Worm (Caenorhabditis elegans): Measurements from ENCODE around the gene C15C7.4.

DNA sequence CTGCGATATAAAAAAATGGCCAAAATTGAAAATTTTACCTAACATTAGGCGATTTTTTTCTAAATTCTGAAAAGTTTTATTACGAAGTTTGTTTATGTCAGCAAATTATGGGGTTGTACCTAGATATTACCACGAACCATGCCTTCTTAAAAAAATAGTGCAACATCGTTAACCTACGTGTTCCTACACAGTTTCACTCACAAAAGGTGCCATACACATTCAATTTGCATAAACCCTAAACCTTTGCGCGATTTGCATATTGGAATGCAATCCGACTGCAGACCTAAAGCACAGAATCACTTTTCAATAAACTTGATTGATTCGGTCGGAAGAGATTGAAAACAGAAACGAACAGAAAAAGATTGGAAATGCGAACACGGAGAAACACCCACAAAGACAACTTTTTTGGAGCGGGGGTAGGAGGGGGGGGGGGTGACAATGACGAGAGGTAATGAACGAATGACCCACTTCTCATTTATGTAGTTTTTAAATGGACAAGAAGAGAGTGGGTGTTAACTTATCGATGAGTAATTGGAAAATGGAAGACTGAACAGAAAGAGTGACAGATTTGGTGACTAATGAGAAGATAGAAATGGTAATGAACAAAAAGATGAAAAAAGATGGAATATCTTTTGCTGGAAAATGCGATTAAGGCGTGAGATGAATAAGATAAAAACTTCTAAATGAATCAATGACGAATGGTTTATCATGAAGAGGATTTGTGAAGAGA lies 10.9 kb downstream of the C15C7.4 start:
- TF ChIP-seq F13H6.1 (tag; optimal IDR thresholded peaks at IDR 0.05) (no peak), hlh-30 (tag; optimal IDR thresholded peaks at IDR 0.05; ENCODE audit: insufficient read depth) (no peak), pqm-1 (tag; optimal IDR thresholded peaks at IDR 0.05) (no peak), ceh-24 (tag; optimal IDR thresholded peaks at IDR 0.05) (no peak), ceh-34 (tag; optimal IDR thresholded peaks at IDR 0.05) (no peak), nfya-1 (tag; optimal IDR thresholded peaks at IDR 0.05) (no peak), unc-55 (GFP tag; optimal IDR thresholded peaks at IDR 0.05) (no peak), ceh-18 (tag; optimal IDR thresholded peaks at IDR 0.05) (no peak), nhr-11 (tag; optimal IDR thresholded peaks at IDR 0.05) (no peak), odd-2 (tag; optimal IDR thresholded peaks at IDR 0.05) (no peak), pha-4 (tag; optimal IDR thresholded peaks at IDR 0.05) (no peak), ceh-6 (GFP tag; optimal IDR thresholded peaks at IDR 0.05) (no peak)
